Worm (Caenorhabditis elegans) whole organism, L2 larva: ENCODE measurements around the gene nprl-2.

ENCODE experiments used
- C34F6.9 ChIP-seq: fragments of 150-350 bp; optimal IDR thresholded peaks from 2 replicates; lab custom pipeline; 2014; ENCODE audit warnings: missing biosample characterization, missing genetic modification characterization
- F13H6.1 ChIP-seq: sonication (generic microtip); optimal IDR thresholded peaks from 2 replicates; lab custom pipeline; 2016; ENCODE audit warnings: missing genetic modification characterization, missing compliant biosample characterization
- R02D3.7 ChIP-seq: fragments of 150-350 bp; optimal IDR thresholded peaks from 2 replicates; lab custom pipeline; 2014; ENCODE audit warnings: missing biosample characterization, missing genetic modification characterization
- Y55F3AM.14 ChIP-seq: fragments of 200-800 bp; sonication (Bioruptor generic); optimal IDR thresholded peaks from 2 replicates; lab custom pipeline; 2018; ENCODE audit warnings: mild to moderate bottlenecking, missing genetic modification characterization, missing compliant biosample characterization
- ZK546.5 ChIP-seq: sonication (generic microtip); optimal IDR thresholded peaks from 2 replicates; lab custom pipeline; 2017; ENCODE audit warnings: missing biosample characterization, missing genetic modification characterization
- alr-1 ChIP-seq: fragments of 150-350 bp; optimal IDR thresholded peaks from 2 replicates; lab custom pipeline; 2014; ENCODE audit warnings: missing biosample characterization, missing genetic modification characterization
- aly-2 ChIP-seq: fragments of 150-350 bp; optimal IDR thresholded peaks from 2 replicates; lab custom pipeline; 2014; ENCODE audit warnings: missing biosample characterization, missing genetic modification characterization
- ama-1 ChIP-seq: fragments of 150-350 bp; optimal IDR thresholded peaks from 2 replicates; lab custom pipeline; 2018; ENCODE audit warnings: inconsistent platforms
- blmp-1 ChIP-seq: sonication (generic microtip); optimal IDR thresholded peaks from 2 replicates; lab custom pipeline; 2017; ENCODE audit warnings: missing genetic modification characterization, mild to moderate bottlenecking, missing compliant biosample characterization, antibody characterized with exemption, moderate library complexity; ENCODE audit not compliant: insufficient read depth
- ceh-16 ChIP-seq: fragments of 150-350 bp; optimal IDR thresholded peaks from 2 replicates; lab custom pipeline; 2014; ENCODE audit warnings: missing biosample characterization, missing genetic modification characterization
- ceh-82 ChIP-seq: fragments of 150-350 bp; optimal IDR thresholded peaks from 2 replicates; lab custom pipeline; 2014; ENCODE audit warnings: missing biosample characterization, missing genetic modification characterization
- crh-2 ChIP-seq: sonication (generic microtip); optimal IDR thresholded peaks from 2 replicates; lab custom pipeline; 2017; ENCODE audit warnings: missing biosample characterization, missing genetic modification characterization
- dmd-4 ChIP-seq: sonication (generic microtip); optimal IDR thresholded peaks from 2 replicates; lab custom pipeline; 2017; ENCODE audit warnings: missing biosample characterization, missing genetic modification characterization
- egl-27 ChIP-seq: sonication (generic microtip); optimal IDR thresholded peaks from 3 replicates; lab custom pipeline; 2017; ENCODE audit warnings: missing biosample characterization, missing genetic modification reagents, missing genetic modification characterization
- elt-1 ChIP-seq: fragments of 150-350 bp; optimal IDR thresholded peaks from 2 replicates; lab custom pipeline; 2014; ENCODE audit warnings: missing biosample characterization, missing genetic modification characterization
- elt-3 ChIP-seq: sonication (generic microtip); optimal IDR thresholded peaks from 2 replicates; lab custom pipeline; 2017; ENCODE audit warnings: missing biosample characterization, missing genetic modification characterization
- fos-1 ChIP-seq: fragments of 150-350 bp; optimal IDR thresholded peaks from 2 replicates; lab custom pipeline; 2014; ENCODE audit warnings: missing biosample characterization, missing genetic modification characterization
- gmeb-1 ChIP-seq: fragments of 150-350 bp; optimal IDR thresholded peaks from 2 replicates; lab custom pipeline; 2014; ENCODE audit warnings: missing biosample characterization, missing genetic modification characterization
- lin-11 ChIP-seq: fragments of 150-350 bp; sonication (generic microtip); optimal IDR thresholded peaks from 2 replicates; lab custom pipeline; 2014; ENCODE audit warnings: missing biosample characterization, missing genetic modification characterization, inconsistent platforms, mixed read lengths
- lin-13 ChIP-seq: fragments of 150-350 bp; optimal IDR thresholded peaks from 2 replicates; lab custom pipeline; 2014; ENCODE audit warnings: missing biosample characterization, missing genetic modification reagents, missing genetic modification characterization
- lin-39 ChIP-seq: fragments of 150-350 bp; optimal IDR thresholded peaks from 2 replicates; lab custom pipeline; 2014; ENCODE audit warnings: missing biosample characterization, missing genetic modification reagents, missing genetic modification characterization
- lsy-2 ChIP-seq, 2 experiments: fragments of 150-350 bp in 1 of 2; sonication (generic microtip) in 1 of 2; optimal IDR thresholded peaks; 2 replicates each; lab custom pipeline; 2014 to 2017; ENCODE audit warnings: missing biosample characterization in 2 of 2, missing genetic modification characterization in 2 of 2
- mab-5 ChIP-seq: fragments of 150-350 bp; optimal IDR thresholded peaks from 2 replicates; lab custom pipeline; 2014; ENCODE audit warnings: missing biosample characterization, missing genetic modification characterization
- mbf-1 ChIP-seq: sonication (generic microtip); optimal IDR thresholded peaks from 2 replicates; lab custom pipeline; 2017; ENCODE audit warnings: missing biosample characterization, missing genetic modification characterization
- mdl-1 ChIP-seq, 2 experiments: fragments of 150-350 bp in 1 of 2; sonication (generic microtip) in 1 of 2; optimal IDR thresholded peaks; 2 replicates each; lab custom pipeline; 2017; ENCODE audit warnings: missing biosample characterization in 2 of 2, missing genetic modification characterization in 2 of 2
- nhr-10 ChIP-seq: sonication (generic microtip); optimal IDR thresholded peaks from 2 replicates; lab custom pipeline; 2017; ENCODE audit warnings: missing biosample characterization, missing genetic modification characterization
- nhr-11 ChIP-seq: fragments of 150-350 bp; optimal IDR thresholded peaks from 2 replicates; lab custom pipeline; 2014; ENCODE audit warnings: missing biosample characterization, missing genetic modification characterization
- nhr-12 ChIP-seq: fragments of 150-350 bp; optimal IDR thresholded peaks from 2 replicates; lab custom pipeline; 2014; ENCODE audit warnings: missing biosample characterization, missing genetic modification characterization
- nhr-129 ChIP-seq: fragments of 150-350 bp; optimal IDR thresholded peaks from 2 replicates; lab custom pipeline; 2014; ENCODE audit warnings: missing biosample characterization, missing genetic modification characterization
- nhr-21 ChIP-seq: fragments of 150-350 bp; optimal IDR thresholded peaks from 2 replicates; lab custom pipeline; 2014; ENCODE audit warnings: missing biosample characterization, missing genetic modification characterization
- nhr-23 ChIP-seq: fragments of 150-350 bp; optimal IDR thresholded peaks from 2 replicates; lab custom pipeline; 2014; ENCODE audit warnings: missing biosample characterization, missing genetic modification reagents, missing genetic modification characterization
- nhr-237 ChIP-seq: fragments of 150-350 bp; optimal IDR thresholded peaks from 2 replicates; lab custom pipeline; 2014; ENCODE audit warnings: missing biosample characterization, missing genetic modification characterization
- nhr-25 ChIP-seq: fragments of 150-350 bp; sonication (generic microtip); optimal IDR thresholded peaks from 3 replicates; lab custom pipeline; 2014; ENCODE audit warnings: missing biosample characterization, missing genetic modification characterization
- nhr-6 ChIP-seq: fragments of 150-350 bp; optimal IDR thresholded peaks from 2 replicates; lab custom pipeline; 2014; ENCODE audit warnings: missing biosample characterization, missing genetic modification characterization
- nhr-77 ChIP-seq: fragments of 150-350 bp; optimal IDR thresholded peaks from 2 replicates; lab custom pipeline; 2014; ENCODE audit warnings: missing biosample characterization, missing genetic modification characterization
- peb-1 ChIP-seq: fragments of 150-350 bp; optimal IDR thresholded peaks from 2 replicates; lab custom pipeline; 2014; ENCODE audit warnings: missing biosample characterization, missing genetic modification characterization
- sem-4 ChIP-seq: fragments of 150-350 bp; optimal IDR thresholded peaks from 2 replicates; lab custom pipeline; 2014; ENCODE audit warnings: missing biosample characterization, missing genetic modification reagents, missing genetic modification characterization
- skn-1 ChIP-seq: sonication (generic microtip); optimal IDR thresholded peaks from 2 replicates; lab custom pipeline; 2017; ENCODE audit warnings: missing biosample characterization, missing genetic modification characterization
- sma-3 ChIP-seq: sonication (generic microtip); optimal IDR thresholded peaks from 2 replicates; lab custom pipeline; 2016; ENCODE audit warnings: missing genetic modification reagents, missing genetic modification characterization, missing compliant biosample characterization
- sma-9 ChIP-seq, 2 experiments: fragments of 150-350 bp in 1 of 2; sonication (generic microtip) in 1 of 2; optimal IDR thresholded peaks; 2 replicates each; lab custom pipeline; 2014 to 2016; ENCODE audit warnings: missing genetic modification characterization in 2 of 2, mild to moderate bottlenecking in 1 of 2, missing biosample characterization in 1 of 2, missing compliant biosample characterization in 1 of 2, missing genetic modification reagents in 1 of 2, moderate library complexity in 1 of 2
- snpc-4 ChIP-seq: fragments of 150-350 bp; optimal IDR thresholded peaks from 2 replicates; lab custom pipeline; 2014; ENCODE audit warnings: missing biosample characterization, missing genetic modification characterization
- unc-39 ChIP-seq: fragments of 150-350 bp; optimal IDR thresholded peaks from 2 replicates; lab custom pipeline; 2014; ENCODE audit warnings: missing biosample characterization, missing genetic modification characterization
- unc-55 ChIP-seq: fragments of 150-350 bp; sonication (generic microtip); optimal IDR thresholded peaks from 3 replicates; lab custom pipeline; 2014; ENCODE audit warnings: missing biosample characterization, missing genetic modification reagents, missing genetic modification characterization
- unc-62 ChIP-seq: fragments of 150-350 bp; optimal IDR thresholded peaks from 2 replicates; lab custom pipeline; 2014; ENCODE audit warnings: missing biosample characterization, missing genetic modification reagents, missing genetic modification characterization
- zag-1 ChIP-seq: fragments of 150-350 bp; optimal IDR thresholded peaks from 2 replicates; lab custom pipeline; 2014; ENCODE audit warnings: missing biosample characterization, missing genetic modification characterization
- ztf-1 ChIP-seq: fragments of 200-800 bp; sonication (Bioruptor generic); conservative IDR thresholded peaks from 2 replicates; pipeline ENCODE4 v1.3.6; 2022; ENCODE audit warnings: missing genetic modification characterization, missing compliant biosample characterization
- ztf-11 ChIP-seq: sonication (generic microtip); optimal IDR thresholded peaks from 2 replicates; lab custom pipeline; 2017; ENCODE audit warnings: missing biosample characterization, missing genetic modification characterization
- ztf-4 ChIP-seq: fragments of 150-350 bp; optimal IDR thresholded peaks from 2 replicates; lab custom pipeline; 2014; ENCODE audit warnings: missing biosample characterization, missing genetic modification characterization

Gene nprl-2

ce11 chrIV:7556265-7556866 is at the start of gene nprl-2, which contains the start of the genes F49E8.7 and F49E8.8:
nprl-2 (plus strand) TSS chrIV:7556816.
F49E8.7 (minus strand) TSS chrIV:7556365.
F49E8.8 (plus strand) TSS chrIV:7556637.
- TF ChIP-seq fos-1 (no peak), C34F6.9 (tag; lab: Kevin White, UChicago) (peak; percentile 7), lin-11 (tag; lab: Kevin White, UChicago) (no peak), nhr-25 (tag; lab: Kevin White, UChicago) (no peak), nhr-10 (tag; lab: Kevin White, UChicago) (no peak), nhr-77 (tag; lab: Kevin White, UChicago) (no peak)

ce11 chrIV:7507305-7507704 is 49.3 kb upstream of the nprl-2 start:
- TF ChIP-seq egl-27 (tag; lab: Kevin White, UChicago), result no peak
- no peak for TF ChIP-seq unc-62
- TF ChIP-seq crh-2, result peak; percentile 29
- no peak for TF ChIP-seq nhr-6 (tag; lab: Kevin White, UChicago)
- TF ChIP-seq lin-11 (tag; lab: Kevin White, UChicago), result no peak
- no peak for TF ChIP-seq ztf-4 (tag; lab: Kevin White, UChicago)
- TF ChIP-seq sma-9 (GFP tag; optimal IDR thresholded peaks at IDR 0.05; lab: Kevin White, UChicago), result peak; percentile 62
- no peak for TF ChIP-seq sma-9 (tag; optimal IDR thresholded peaks at IDR 0.05; lab: Kevin White, UChicago)
- TF ChIP-seq ZK546.5 (tag; lab: Kevin White, UChicago), result no peak
- TF ChIP-seq aly-2 (tag; lab: Kevin White, UChicago), result no peak
- TF ChIP-seq C34F6.9 (tag; lab: Kevin White, UChicago), result peak; percentile 24
- TF ChIP-seq nhr-129 (tag; lab: Kevin White, UChicago), result peak; percentile 99
- TF ChIP-seq nhr-10 (tag; lab: Kevin White, UChicago), result no peak
- no peak for TF ChIP-seq blmp-1 (tag; lab: Kevin White, UChicago)
- TF ChIP-seq fos-1, result no peak
- TF ChIP-seq nhr-21 (tag; lab: Kevin White, UChicago), result peak; percentile 65
- no peak for TF ChIP-seq Y55F3AM.14 (GFP tag; lab: Kevin White, UChicago)
- TF ChIP-seq lin-13, result peak; percentile 21
- TF ChIP-seq alr-1 (tag; lab: Kevin White, UChicago), result no peak
- peak; percentile 22 for TF ChIP-seq sem-4 (tag; lab: Kevin White, UChicago)
- TF ChIP-seq ztf-1, result no peak
- no peak for TF ChIP-seq unc-55 (GFP tag; lab: Kevin White, UChicago)
- TF ChIP-seq mdl-1 (tag; optimal IDR thresholded peaks at IDR 0.05; lab: Kevin White, UChicago), result peak in 1 of 2 experiments; percentile 1
- TF ChIP-seq peb-1 (tag; lab: Kevin White, UChicago), result no peak
- no peak for TF ChIP-seq nhr-23 (tag; lab: Kevin White, UChicago)
- no peak for TF ChIP-seq zag-1 (tag; lab: Kevin White, UChicago)
- TF ChIP-seq ama-1 (lab: Kevin White, UChicago), result peak; percentile 35
- TF ChIP-seq elt-3 (tag; lab: Kevin White, UChicago), result no peak
- TF ChIP-seq mbf-1 (tag; lab: Kevin White, UChicago), result no peak
- no peak for TF ChIP-seq R02D3.7
- peak in 1 of 2 experiments; percentile 61 for TF ChIP-seq lsy-2 (tag; optimal IDR thresholded peaks at IDR 0.05; lab: Kevin White, UChicago)
- TF ChIP-seq ztf-11 (tag; lab: Kevin White, UChicago), result no peak
- TF ChIP-seq skn-1 (tag; lab: Kevin White, UChicago), result no peak
- TF ChIP-seq ceh-16 (tag; lab: Kevin White, UChicago), result no peak
- no peak for TF ChIP-seq lin-39
- no peak for TF ChIP-seq nhr-11 (tag; lab: Kevin White, UChicago)
- no peak for TF ChIP-seq nhr-12
- no peak for TF ChIP-seq unc-39 (tag; lab: Kevin White, UChicago)
- no peak for TF ChIP-seq ceh-82
- TF ChIP-seq sma-3 (GFP tag; lab: Kevin White, UChicago), result peak; percentile 28
- no peak for TF ChIP-seq nhr-237 (tag; lab: Kevin White, UChicago)
- no peak for TF ChIP-seq mab-5
- no peak for TF ChIP-seq snpc-4 (tag; lab: Kevin White, UChicago)
- no peak for TF ChIP-seq nhr-77 (tag; lab: Kevin White, UChicago)
- no peak for TF ChIP-seq dmd-4 (tag; lab: Kevin White, UChicago)
- TF ChIP-seq gmeb-1, result peak; percentile 56
- peak; percentile 35 for TF ChIP-seq F13H6.1 (tag; lab: Kevin White, UChicago)
- no peak for TF ChIP-seq elt-1 (tag; lab: Kevin White, UChicago)
- peak; percentile 58 for TF ChIP-seq nhr-25 (tag; lab: Kevin White, UChicago)
